Fruit fly (Drosophila melanogaster) whole organism, embryonic: ENCODE data around the gene CG16985.

ENCODE experiments used
- Awh ChIP-seq: fragments of 200-800 bp; sonication (Bioruptor generic); IDR thresholded peaks from 2 replicates; pipeline ENCODE4, ENCODE4 v1.3.6; 2022; ENCODE audit warnings: missing biosample characterization, missing genetic modification characterization
- Bgb ChIP-seq: fragments of 200-800 bp; sonication (Bioruptor generic); IDR thresholded peaks from 2 replicates; pipeline ENCODE4 v1.3.6; 2022; ENCODE audit warnings: missing biosample characterization, missing genetic modification characterization; ENCODE audit not compliant: partially characterized antibody
- BtbVII ChIP-seq: fragments of 200-800 bp; sonication (Bioruptor generic); optimal IDR thresholded peaks from 3 replicates; lab custom pipeline; 2017; ENCODE audit warnings: missing biosample characterization, mild to moderate bottlenecking, missing genetic modification characterization
- CG10565 ChIP-seq: fragments of 200-800 bp; sonication (Bioruptor generic); optimal IDR thresholded peaks from 3 replicates; lab custom pipeline; 2016; ENCODE audit warnings: missing biosample characterization, mild to moderate bottlenecking, missing genetic modification characterization
- CG10654 ChIP-seq: fragments of 200-800 bp; sonication (Bioruptor generic); optimal IDR thresholded peaks from 2 replicates; lab custom pipeline; 2016; ENCODE audit warnings: missing biosample characterization, missing genetic modification characterization
- CG11247 ChIP-seq: fragments of 200-800 bp; sonication (Bioruptor generic); IDR thresholded peaks from 2 replicates; pipeline ENCODE4 v1.3.6; 2022; ENCODE audit warnings: missing biosample characterization, missing genetic modification characterization
- CG12942 ChIP-seq: fragments of 200-800 bp; sonication (Bioruptor generic); optimal IDR thresholded peaks from 3 replicates; lab custom pipeline; 2016; ENCODE audit warnings: missing biosample characterization, missing genetic modification characterization
- CG13894 ChIP-seq: fragments of 200-800 bp; sonication (Bioruptor generic); optimal IDR thresholded peaks from 3 replicates; lab custom pipeline; 2018; ENCODE audit warnings: missing biosample characterization, mild to moderate bottlenecking, missing genetic modification characterization, moderate library complexity
- CG1602 ChIP-seq: fragments of 200-800 bp; sonication (Bioruptor generic); optimal IDR thresholded peaks from 3 replicates; lab custom pipeline; 2016; ENCODE audit warnings: missing biosample characterization, missing genetic modification characterization
- CG1647 ChIP-seq: fragments of 200-800 bp; sonication (Bioruptor generic); optimal IDR thresholded peaks from 3 replicates; lab custom pipeline; 2016; ENCODE audit warnings: missing biosample characterization, missing genetic modification characterization
- CG16815 ChIP-seq: fragments of 200-800 bp; sonication (Bioruptor generic); optimal IDR thresholded peaks from 3 replicates; lab custom pipeline; 2017; ENCODE audit warnings: missing biosample characterization, mild to moderate bottlenecking, missing genetic modification characterization
- CG17802 ChIP-seq: fragments of 200-800 bp; sonication (Bioruptor generic); optimal IDR thresholded peaks from 2 replicates; lab custom pipeline; 2018; ENCODE audit warnings: missing biosample characterization, mild to moderate bottlenecking, missing genetic modification characterization, moderate library complexity
- CG17829 ChIP-seq: fragments of 200-800 bp; optimal IDR thresholded peaks from 2 replicates; lab custom pipeline; 2019; ENCODE audit warnings: missing biosample characterization, mild to moderate bottlenecking, missing genetic modification characterization, moderate library complexity
- CG34224 ChIP-seq: fragments of 200-800 bp; sonication (Bioruptor generic); IDR thresholded peaks from 3 replicates; pipeline ENCODE4 v1.3.6; 2022; ENCODE audit warnings: missing biosample characterization, missing genetic modification characterization; ENCODE audit not compliant: partially characterized antibody
- CG3995 ChIP-seq: fragments of 200-800 bp; sonication (Bioruptor generic); optimal IDR thresholded peaks from 3 replicates; lab custom pipeline; 2016; ENCODE audit warnings: missing biosample characterization, missing genetic modification characterization
- CG5180 ChIP-seq: fragments of 200-800 bp; sonication (Bioruptor generic); optimal IDR thresholded peaks from 3 replicates; lab custom pipeline; 2017; ENCODE audit warnings: missing biosample characterization, missing genetic modification characterization, mild to moderate bottlenecking, moderate library complexity, missing genetic modification reagents
- CG7987 ChIP-seq: fragments of 200-800 bp; sonication (Bioruptor generic); optimal IDR thresholded peaks from 2 replicates; lab custom pipeline; 2018; ENCODE audit warnings: missing biosample characterization, mild to moderate bottlenecking, missing genetic modification characterization, moderate library complexity
- CG9437 ChIP-seq: fragments of 200-800 bp; sonication (Bioruptor generic); optimal IDR thresholded peaks from 2 replicates; lab custom pipeline; 2018; ENCODE audit warnings: missing biosample characterization, mild to moderate bottlenecking, missing genetic modification characterization
- Gug ChIP-seq: fragments of 200-800 bp; sonication (Bioruptor generic); IDR thresholded peaks from 4 replicates; pipeline ENCODE4 v1.3.6; 2022; ENCODE audit warnings: missing biosample characterization, missing genetic modification characterization
- HHEX ChIP-seq: fragments of 200-800 bp; sonication (Bioruptor generic); optimal IDR thresholded peaks from 3 replicates; lab custom pipeline; 2017; ENCODE audit warnings: missing biosample characterization, mild to moderate bottlenecking, missing genetic modification characterization, missing genetic modification reagents
- Hmr ChIP-seq: fragments of 200-800 bp; sonication (Bioruptor generic); optimal IDR thresholded peaks from 3 replicates; lab custom pipeline; 2017; ENCODE audit warnings: mild to moderate bottlenecking, missing biosample characterization, missing genetic modification reagents, missing genetic modification characterization
- Hmx ChIP-seq: fragments of 200-800 bp; sonication (Bioruptor generic); optimal IDR thresholded peaks from 2 replicates; lab custom pipeline; 2016; ENCODE audit warnings: missing biosample characterization, missing genetic modification characterization
- MTF-1 ChIP-seq: fragments of 200-800 bp; sonication (Bioruptor generic); optimal IDR thresholded peaks from 2 replicates; lab custom pipeline; 2018; ENCODE audit warnings: missing biosample characterization, mild to moderate bottlenecking, missing genetic modification characterization, borderline replicate concordance
- Mad ChIP-seq: fragments of 200-800 bp; sonication (Bioruptor generic); optimal IDR thresholded peaks from 2 replicates; lab custom pipeline; 2016; ENCODE audit warnings: missing biosample characterization, missing genetic modification characterization
- Meics ChIP-seq: fragments of 200-800 bp; sonication (Bioruptor generic); optimal IDR thresholded peaks from 2 replicates; lab custom pipeline; 2017; ENCODE audit warnings: missing biosample characterization, mild to moderate bottlenecking, missing genetic modification characterization
- NC2β ChIP-seq: fragments of 200-800 bp; sonication (Bioruptor generic); optimal IDR thresholded peaks from 2 replicates; lab custom pipeline; 2016; ENCODE audit warnings: missing biosample characterization, missing genetic modification characterization
- Sin3A ChIP-seq: fragments of >200 bp; optimal IDR thresholded peaks from 2 replicates; lab custom pipeline; 2018
- Spps ChIP-seq: fragments of 200-800 bp; sonication (Bioruptor generic); optimal IDR thresholded peaks from 2 replicates; lab custom pipeline; 2018; ENCODE audit warnings: missing biosample characterization, mild to moderate bottlenecking, missing genetic modification characterization
- Stat92E ChIP-seq, 3 experiments: fragments of >200 bp in 2 of 3; fragments of 200-800 bp in 1 of 3; sonication (Bioruptor generic) in 1 of 3; optimal IDR thresholded peaks; 2 replicates each; lab custom pipeline; 2017 to 2019; ENCODE audit warnings: missing biosample characterization in 3 of 3, missing genetic modification characterization in 3 of 3, mild to moderate bottlenecking in 1 of 3, moderate library complexity in 1 of 3
- ab ChIP-seq: fragments of 200-800 bp; sonication (Bioruptor generic); optimal IDR thresholded peaks from 2 replicates; lab custom pipeline; 2016; ENCODE audit warnings: missing biosample characterization, missing genetic modification characterization
- bcd ChIP-seq: fragments of 200-800 bp; sonication (Bioruptor generic); optimal IDR thresholded peaks from 2 replicates; lab custom pipeline; 2017; ENCODE audit warnings: missing biosample characterization, mild to moderate bottlenecking, missing genetic modification characterization
- br ChIP-seq: fragments of >200 bp; optimal IDR thresholded peaks from 2 replicates; lab custom pipeline; 2017
- bsh ChIP-seq, 2 experiments: fragments of 200-800 bp; sonication (Bioruptor generic); optimal IDR thresholded peaks; 2 replicates each; lab custom pipeline; 2017 to 2018; ENCODE audit warnings: mild to moderate bottlenecking in 2 of 2, missing biosample characterization in 2 of 2, missing genetic modification characterization in 2 of 2, moderate library complexity in 1 of 2
- crol ChIP-seq: fragments of 200-800 bp; sonication (Bioruptor generic); IDR thresholded peaks from 2 replicates; pipeline ENCODE4 v1.3.6; 2022; ENCODE audit warnings: missing biosample characterization, missing genetic modification characterization
- dysf ChIP-seq: fragments of 200-800 bp; sonication (Bioruptor generic); IDR thresholded peaks from 3 replicates; pipeline ENCODE4 v1.3.6; 2022; ENCODE audit warnings: missing biosample characterization, missing genetic modification characterization
- emc ChIP-seq: fragments of 200-800 bp; sonication (Bioruptor generic); optimal IDR thresholded peaks from 2 replicates; lab custom pipeline; 2016; ENCODE audit warnings: missing biosample characterization, missing genetic modification characterization
- gce ChIP-seq: fragments of 200-800 bp; sonication (Bioruptor generic); IDR thresholded peaks from 3 replicates; pipeline ENCODE4 v1.3.6; 2022; ENCODE audit warnings: missing biosample characterization, missing genetic modification characterization
- gfzf ChIP-seq: fragments of 200-800 bp; sonication (Bioruptor generic); optimal IDR thresholded peaks from 2 replicates; lab custom pipeline; 2016; ENCODE audit warnings: missing biosample characterization, mild to moderate bottlenecking, missing genetic modification characterization, moderate library complexity
- ham ChIP-seq: fragments of 200-800 bp; sonication (Bioruptor generic); IDR thresholded peaks from 2 replicates; pipeline ENCODE4 v1.3.6; 2022; ENCODE audit warnings: missing biosample characterization, missing genetic modification characterization
- klu ChIP-seq: fragments of 200-800 bp; sonication (Bioruptor generic); IDR thresholded peaks from 2 replicates; pipeline ENCODE4 v1.3.6; 2022; ENCODE audit warnings: missing biosample characterization, missing genetic modification characterization
- lola ChIP-seq, 3 experiments: fragments of >200 bp in 2 of 3; fragments of 200-800 bp in 1 of 3; sonication (Bioruptor generic) in 1 of 3; optimal IDR thresholded peaks; 2 replicates each; lab custom pipeline; 2017 to 2019; ENCODE audit warnings: missing biosample characterization in 3 of 3, missing genetic modification characterization in 3 of 3, mild to moderate bottlenecking in 1 of 3, moderate library complexity in 1 of 3
- maf-S ChIP-seq: fragments of 200-800 bp; sonication (Bioruptor generic); optimal IDR thresholded peaks from 2 replicates; lab custom pipeline; 2016; ENCODE audit warnings: missing biosample characterization, missing genetic modification characterization
- salm ChIP-seq: fragments of 200-800 bp; sonication (Bioruptor generic); optimal IDR thresholded peaks from 2 replicates; lab custom pipeline; 2018; ENCODE audit warnings: missing biosample characterization, mild to moderate bottlenecking, missing genetic modification characterization
- sc ChIP-seq, 3 experiments: fragments of >200 bp in 2 of 3; fragments of 200-800 bp in 1 of 3; sonication (Bioruptor generic) in 1 of 3; optimal IDR thresholded peaks; 2 replicates in 2 of 3; 3 replicates in 1 of 3; lab custom pipeline; 2017; ENCODE audit warnings: mild to moderate bottlenecking in 1 of 3, missing biosample characterization in 1 of 3, missing genetic modification characterization in 1 of 3, missing genetic modification reagents in 1 of 3
- scrt ChIP-seq: fragments of 200-800 bp; sonication (Bioruptor generic); optimal IDR thresholded peaks from 2 replicates; lab custom pipeline; 2018; ENCODE audit warnings: missing biosample characterization, mild to moderate bottlenecking, missing genetic modification characterization, moderate library complexity
- shn ChIP-seq: fragments of 200-800 bp; sonication (Bioruptor generic); optimal IDR thresholded peaks from 3 replicates; lab custom pipeline; 2016; ENCODE audit warnings: missing biosample characterization, missing genetic modification characterization
- tin ChIP-seq: fragments of 200-800 bp; sonication (Bioruptor generic); optimal IDR thresholded peaks from 3 replicates; lab custom pipeline; 2016; ENCODE audit warnings: missing biosample characterization, missing genetic modification characterization
- tx ChIP-seq: fragments of 200-800 bp; sonication (Bioruptor generic); optimal IDR thresholded peaks from 2 replicates; lab custom pipeline; 2016; ENCODE audit warnings: missing biosample characterization, missing genetic modification characterization

The CG16985 gene

dm6 chr3L:2582753-2583536 lies 16.2 kb upstream of the CG16985 start (continued):
- TF ChIP-seq Bgb (no peak), Mad (GFP tag; lab: Kevin White, UChicago) (peak; percentile 51), Hmx (GFP tag; lab: Kevin White, UChicago) (no peak), Stat92E (GFP tag; optimal IDR thresholded peaks at IDR 0.05; lab: Kevin White, UChicago) (peak in 1 of 3 experiments; percentile 42), CG12942 (GFP tag; lab: Kevin White, UChicago) (peak; percentile 71), CG7987 (GFP tag; lab: Kevin White, UChicago) (peak; percentile 56), Gug (GFP tag; lab: Robert Waterston, UW) (peak; percentile 75), lola (GFP tag; optimal IDR thresholded peaks at IDR 0.05; lab: Kevin White, UChicago) (peak in 1 of 3 experiments; percentile 73), CG1647 (GFP tag; lab: Kevin White, UChicago) (peak; percentile 79), scrt (GFP tag; lab: Kevin White, UChicago) (peak; percentile 57), maf-S (GFP tag; lab: Kevin White, UChicago) (peak; percentile 46), CG9437 (GFP tag; lab: Kevin White, UChicago) (peak; percentile 66), crol (GFP tag; lab: Robert Waterston, UW) (peak; percentile 19; the same call in 1 of the 2 replicates), bsh (GFP tag; optimal IDR thresholded peaks at IDR 0.05; lab: Kevin White, UChicago) (peak in 1 of 2 experiments; percentile 91), CG17829 (peak; percentile 85), sc (optimal IDR thresholded peaks at IDR 0.05; lab: Kevin White, UChicago) (no peak), sc (GFP tag; optimal IDR thresholded peaks at IDR 0.05; lab: Kevin White, UChicago) (peak; percentile 80), Spps (tag; lab: Kevin White, UChicago) (peak; percentile 75), BtbVII (peak; percentile 43), Sin3A (lab: Kevin White, UChicago) (no peak), emc (no peak), shn (peak; percentile 70), salm (tag; lab: Kevin White, UChicago) (peak; percentile 71), CG1602 (GFP tag; lab: Kevin White, UChicago) (peak; percentile 67), CG5180 (GFP tag; lab: Kevin White, UChicago) (peak; percentile 77), CG17802 (tag; lab: Kevin White, UChicago) (peak; percentile 76), gce (peak; percentile 76), MTF-1 (GFP tag; lab: Kevin White, UChicago) (peak; percentile 52), CG3995 (no peak), tx (GFP tag; lab: Kevin White, UChicago) (peak; percentile 64), br (lab: Kevin White, UChicago) (no peak), CG16815 (GFP tag; lab: Kevin White, UChicago) (peak; percentile 15), ham (GFP tag; lab: Robert Waterston, UW) (no peak), dysf (GFP tag; lab: Robert Waterston, UW) (peak; percentile 83), HHEX (GFP tag; lab: Kevin White, UChicago) (peak; percentile 83), CG34224 (no peak), gfzf (no peak), ab (no peak), Meics (GFP tag; lab: Kevin White, UChicago) (peak; percentile 28), bcd (GFP tag; lab: Kevin White, UChicago) (peak; percentile 70), NC2β (GFP tag; lab: Kevin White, UChicago) (peak; percentile 79), CG10654 (GFP tag; lab: Kevin White, UChicago) (peak; percentile 88), Hmr (GFP tag; lab: Kevin White, UChicago) (peak; percentile 6), klu (GFP tag; lab: Robert Waterston, UW) (no peak; the same call in 1 of the 2 replicates), Awh (GFP tag; lab: Robert Waterston, UW) (peak; percentile 92), CG13894 (tag; lab: Kevin White, UChicago) (no peak), CG10565 (GFP tag; lab: Kevin White, UChicago) (peak; percentile 15), tin (GFP tag; lab: Kevin White, UChicago) (peak; percentile 85), CG11247 (peak; percentile 75)
